Fruit fly (Drosophila melanogaster) whole organism, adult: ENCODE results near the gene CG16904.

Source experiments
- CG12768 ChIP-seq: fragments of 200-800 bp; sonication (Bioruptor generic); optimal IDR thresholded peaks from 2 replicates; lab custom pipeline; 2017; ENCODE audit warnings: missing biosample characterization, missing genetic modification characterization, mild to moderate bottlenecking, moderate library complexity, missing genetic modification reagents
- Crg-1 ChIP-seq: fragments of 200-800 bp; sonication (Bioruptor generic); optimal IDR thresholded peaks from 2 replicates; lab custom pipeline; 2016; ENCODE audit warnings: missing biosample characterization, missing genetic modification characterization
- cic ChIP-seq: fragments of 200-800 bp; sonication (Bioruptor generic); optimal IDR thresholded peaks from 2 replicates; lab custom pipeline; 2017; ENCODE audit warnings: missing biosample characterization, mild to moderate bottlenecking, missing genetic modification characterization, moderate library complexity
- toe ChIP-seq: fragments of 200-800 bp; sonication (Bioruptor generic); optimal IDR thresholded peaks from 2 replicates; lab custom pipeline; 2016; ENCODE audit warnings: missing biosample characterization, missing genetic modification characterization

DNA sequence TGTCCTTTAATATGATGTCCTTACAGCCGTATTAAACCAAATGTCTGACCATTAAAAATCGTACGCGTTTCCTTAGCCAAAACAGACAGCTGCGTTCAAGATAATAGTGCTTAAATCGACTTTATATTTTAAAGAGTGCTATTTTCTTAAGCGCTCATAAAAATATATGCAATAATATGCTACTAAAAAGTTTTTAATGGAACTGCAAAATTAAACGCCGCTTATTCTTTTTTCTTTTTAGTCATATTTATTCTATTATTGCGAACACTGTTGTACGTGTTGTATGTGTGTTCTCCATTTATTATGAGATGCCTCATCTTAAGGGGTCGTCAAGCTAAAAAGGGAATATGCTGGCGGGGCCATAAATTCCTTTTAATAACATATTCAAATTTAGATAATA lies 43.8 kb upstream of the CG16904 start:
- no peak for TF ChIP-seq toe (GFP tag; lab: Kevin White, UChicago)
- TF ChIP-seq Crg-1 (GFP tag; lab: Kevin White, UChicago): no peak
- TF ChIP-seq cic (GFP tag; lab: Kevin White, UChicago): no peak
- TF ChIP-seq CG12768 (GFP tag; lab: Kevin White, UChicago): no peak
